Fruit fly (Drosophila melanogaster): ENCODE data around the gene CG14050.

- no peak for TF ChIP-seq Dfd (GFP tag; optimal IDR thresholded peaks at IDR 0.05)
- TF ChIP-seq sage (GFP tag; optimal IDR thresholded peaks at IDR 0.05) = peak; percentile 93
- peak; percentile 88 for TF ChIP-seq CG32264 (GFP tag; optimal IDR thresholded peaks at IDR 0.05)
- no peak for TF ChIP-seq pan (optimal IDR thresholded peaks at IDR 0.05)
- peak; percentile 29 for TF ChIP-seq sv (GFP tag; optimal IDR thresholded peaks at IDR 0.05)
- TF ChIP-seq Myc (optimal IDR thresholded peaks at IDR 0.05) = no peak
- TF ChIP-seq woc (GFP tag; optimal IDR thresholded peaks at IDR 0.05) = peak; percentile 97
These were observed 4.0 kb downstream of the CG14050 start for dm6 chrX:2321900-2322555.

Data from whole organism, wandering third instar larva.